Fruit fly (Drosophila melanogaster) whole organism, embryonic: ENCODE data around the gene CG15728.

Experiments used
- Atf6 ChIP-seq: fragments of 200-800 bp; sonication (Bioruptor generic); IDR thresholded peaks from 2 replicates; pipeline ENCODE4 v1.3.6; 2022; ENCODE audit warnings: missing biosample characterization, missing genetic modification characterization
- BEAF-32 ChIP-seq: fragments of 200-800 bp; sonication (Bioruptor generic); optimal IDR thresholded peaks from 3 replicates; lab custom pipeline; 2017; ENCODE audit warnings: missing biosample characterization, missing genetic modification characterization, mild to moderate bottlenecking, moderate library complexity, missing genetic modification reagents
- CG10147 ChIP-seq: fragments of 200-800 bp; sonication (Bioruptor generic); optimal IDR thresholded peaks from 2 replicates; lab custom pipeline; 2019; ENCODE audit warnings: missing biosample characterization, mild to moderate bottlenecking, missing genetic modification characterization, moderate library complexity
- CG10209 ChIP-seq: fragments of 200-800 bp; sonication (Bioruptor generic); optimal IDR thresholded peaks from 3 replicates; lab custom pipeline; 2017; ENCODE audit warnings: missing biosample characterization, mild to moderate bottlenecking, missing genetic modification characterization, missing genetic modification reagents
- CG1024 ChIP-seq: fragments of 200-800 bp; sonication (Bioruptor generic); IDR thresholded peaks from 2 replicates; pipeline ENCODE4 v1.3.6; 2022; ENCODE audit warnings: missing biosample characterization, missing genetic modification characterization
- CG10267 ChIP-seq: fragments of 200-800 bp; sonication (Bioruptor generic); optimal IDR thresholded peaks from 2 replicates; lab custom pipeline; 2018; ENCODE audit warnings: missing biosample characterization, mild to moderate bottlenecking, missing genetic modification characterization, moderate library complexity
- CG12071 ChIP-seq: fragments of 200-800 bp; sonication (Bioruptor generic); optimal IDR thresholded peaks from 3 replicates; lab custom pipeline; 2018; ENCODE audit warnings: missing biosample characterization, mild to moderate bottlenecking, missing genetic modification characterization
- CG13775 ChIP-seq: fragments of 200-800 bp; sonication (Bioruptor generic); optimal IDR thresholded peaks from 3 replicates; lab custom pipeline; 2017; ENCODE audit warnings: missing biosample characterization, mild to moderate bottlenecking, missing genetic modification characterization
- CG14014 ChIP-seq: fragments of 200-800 bp; sonication (Bioruptor generic); IDR thresholded peaks from 2 replicates; pipeline ENCODE4 v1.3.6; 2022; ENCODE audit warnings: missing biosample characterization, missing genetic modification characterization
- CG14710 ChIP-seq: fragments of 200-800 bp; sonication (Bioruptor generic); optimal IDR thresholded peaks from 3 replicates; lab custom pipeline; 2019; ENCODE audit warnings: missing biosample characterization, mild to moderate bottlenecking, missing genetic modification characterization, moderate library complexity
- CG17361 ChIP-seq: fragments of 200-800 bp; sonication (Bioruptor generic); IDR thresholded peaks from 3 replicates; pipeline ENCODE4 v1.3.6; 2022; ENCODE audit warnings: missing biosample characterization, missing genetic modification characterization
- CG17829 ChIP-seq: fragments of 200-800 bp; optimal IDR thresholded peaks from 2 replicates; lab custom pipeline; 2019; ENCODE audit warnings: missing biosample characterization, mild to moderate bottlenecking, missing genetic modification characterization, moderate library complexity
- CG2120 ChIP-seq: fragments of 200-800 bp; sonication (Bioruptor generic); optimal IDR thresholded peaks from 3 replicates; lab custom pipeline; 2016; ENCODE audit warnings: missing biosample characterization, missing genetic modification characterization
- CG3726 ChIP-seq: fragments of 200-800 bp; sonication (Bioruptor generic); IDR thresholded peaks from 3 replicates; pipeline ENCODE4, ENCODE4 v1.3.6; 2022; ENCODE audit warnings: missing biosample characterization, missing genetic modification characterization
- CG3838 ChIP-seq: fragments of 200-800 bp; sonication (Bioruptor generic); optimal IDR thresholded peaks from 3 replicates; lab custom pipeline; 2016; ENCODE audit warnings: missing biosample characterization, missing genetic modification characterization
- CG3847 ChIP-seq: fragments of 200-800 bp; sonication (Bioruptor generic); IDR thresholded peaks from 2 replicates; pipeline ENCODE4 v1.3.6; 2022; ENCODE audit warnings: missing biosample characterization, missing genetic modification characterization
- CG6791 ChIP-seq: fragments of 200-800 bp; sonication (Bioruptor generic); IDR thresholded peaks from 3 replicates; pipeline ENCODE4 v1.3.6; 2022; ENCODE audit warnings: missing biosample characterization, missing genetic modification characterization; ENCODE audit not compliant: partially characterized antibody
- CG8924 ChIP-seq: fragments of 200-800 bp; optimal IDR thresholded peaks from 3 replicates; lab custom pipeline; 2019; ENCODE audit warnings: missing biosample characterization, mild to moderate bottlenecking, missing genetic modification characterization, moderate library complexity
- CTCF ChIP-seq: fragments of 200-800 bp; sonication (Bioruptor generic); optimal IDR thresholded peaks from 2 replicates; lab custom pipeline; 2017; ENCODE audit warnings: missing biosample characterization, mild to moderate bottlenecking, missing genetic modification characterization, moderate library complexity
- E2f2 ChIP-seq: fragments of 200-800 bp; sonication (Bioruptor generic); IDR thresholded peaks from 2 replicates; pipeline ENCODE4 v1.3.6; 2022; ENCODE audit warnings: missing biosample characterization, missing genetic modification characterization
- Ets97D ChIP-seq: fragments of 200-800 bp; sonication (Bioruptor generic); optimal IDR thresholded peaks from 3 replicates; lab custom pipeline; 2016; ENCODE audit warnings: missing biosample characterization, missing genetic modification characterization
- HLH54F ChIP-seq: fragments of 200-800 bp; sonication (Bioruptor generic); optimal IDR thresholded peaks from 3 replicates; lab custom pipeline; 2016; ENCODE audit warnings: missing biosample characterization, missing genetic modification characterization
- HLHmδ ChIP-seq: fragments of 200-800 bp; sonication (Bioruptor generic); optimal IDR thresholded peaks from 2 replicates; lab custom pipeline; 2018; ENCODE audit warnings: missing biosample characterization, mild to moderate bottlenecking, missing genetic modification characterization, moderate library complexity
- MESR4 ChIP-seq: fragments of 200-800 bp; sonication (Bioruptor generic); optimal IDR thresholded peaks from 2 replicates; lab custom pipeline; 2018; ENCODE audit warnings: missing biosample characterization, mild to moderate bottlenecking, missing genetic modification characterization, moderate library complexity
- MTF-1 ChIP-seq: fragments of 200-800 bp; sonication (Bioruptor generic); optimal IDR thresholded peaks from 2 replicates; lab custom pipeline; 2018; ENCODE audit warnings: missing biosample characterization, mild to moderate bottlenecking, missing genetic modification characterization, borderline replicate concordance
- Myb ChIP-seq: fragments of 200-800 bp; sonication (Bioruptor generic); optimal IDR thresholded peaks from 2 replicates; lab custom pipeline; 2016; ENCODE audit warnings: missing biosample characterization, missing genetic modification characterization
- NC2β ChIP-seq: fragments of 200-800 bp; sonication (Bioruptor generic); optimal IDR thresholded peaks from 2 replicates; lab custom pipeline; 2016; ENCODE audit warnings: missing biosample characterization, missing genetic modification characterization
- Ravus ChIP-seq: fragments of 200-800 bp; sonication (Bioruptor generic); IDR thresholded peaks from 2 replicates; pipeline ENCODE4 v1.3.6; 2022; ENCODE audit warnings: missing biosample characterization, missing genetic modification characterization
- Rfx ChIP-seq: fragments of 200-800 bp; sonication (Bioruptor generic); IDR thresholded peaks from 2 replicates; pipeline ENCODE4 v1.3.6; 2022; ENCODE audit warnings: missing biosample characterization, missing genetic modification characterization
- Trl ChIP-seq, 3 experiments: fragments of >200 bp in 2 of 3; fragments of 200-800 bp in 1 of 3; sonication (Bioruptor generic) in 1 of 3; optimal IDR thresholded peaks; 2 replicates in 1 of 3; 3 replicates in 2 of 3; lab custom pipeline; 2016 to 2017; ENCODE audit warnings: missing biosample characterization in 1 of 3, missing genetic modification characterization in 1 of 3
- bbx ChIP-seq: fragments of 200-800 bp; sonication (Bioruptor generic); IDR thresholded peaks from 2 replicates; pipeline ENCODE4 v1.3.6; 2022; ENCODE audit warnings: missing biosample characterization, missing genetic modification characterization; ENCODE audit not compliant: partially characterized antibody
- bsh ChIP-seq, 2 experiments: fragments of 200-800 bp; sonication (Bioruptor generic); optimal IDR thresholded peaks; 2 replicates each; lab custom pipeline; 2017 to 2018; ENCODE audit warnings: mild to moderate bottlenecking in 2 of 2, missing biosample characterization in 2 of 2, missing genetic modification characterization in 2 of 2, moderate library complexity in 1 of 2
- chinmo ChIP-seq: fragments of 200-800 bp; sonication (Bioruptor generic); IDR thresholded peaks from 4 replicates; pipeline ENCODE4 v1.3.6; 2022; ENCODE audit warnings: missing biosample characterization, missing genetic modification characterization; ENCODE audit not compliant: partially characterized antibody
- eyg ChIP-seq: fragments of 200-800 bp; sonication (Bioruptor generic); optimal IDR thresholded peaks from 3 replicates; lab custom pipeline; 2016; ENCODE audit warnings: missing biosample characterization, missing genetic modification characterization
- gfzf ChIP-seq: fragments of 200-800 bp; sonication (Bioruptor generic); optimal IDR thresholded peaks from 2 replicates; lab custom pipeline; 2016; ENCODE audit warnings: missing biosample characterization, mild to moderate bottlenecking, missing genetic modification characterization, moderate library complexity
- lab ChIP-seq: fragments of 200-800 bp; sonication (Bioruptor generic); optimal IDR thresholded peaks from 3 replicates; lab custom pipeline; 2017; ENCODE audit warnings: missing biosample characterization, missing genetic modification characterization, mild to moderate bottlenecking, moderate library complexity, missing genetic modification reagents
- mam ChIP-seq: fragments of 200-800 bp; sonication (Bioruptor generic); optimal IDR thresholded peaks from 3 replicates; lab custom pipeline; 2016; ENCODE audit warnings: missing biosample characterization, missing genetic modification characterization
- nom ChIP-seq: fragments of 200-800 bp; sonication (Bioruptor generic); optimal IDR thresholded peaks from 2 replicates; lab custom pipeline; 2017; ENCODE audit warnings: missing biosample characterization, missing genetic modification characterization, mild to moderate bottlenecking, moderate library complexity, missing genetic modification reagents
- org-1 ChIP-seq: fragments of 200-800 bp; sonication (Bioruptor generic); optimal IDR thresholded peaks from 2 replicates; lab custom pipeline; 2017; ENCODE audit warnings: missing biosample characterization, missing genetic modification characterization
- p53 ChIP-seq: fragments of 200-800 bp; sonication (Bioruptor generic); optimal IDR thresholded peaks from 2 replicates; lab custom pipeline; 2016; ENCODE audit warnings: missing biosample characterization, missing genetic modification characterization
- pita ChIP-seq: fragments of 200-800 bp; sonication (Bioruptor generic); optimal IDR thresholded peaks from 2 replicates; lab custom pipeline; 2017; ENCODE audit warnings: missing biosample characterization, mild to moderate bottlenecking, missing genetic modification characterization
- row ChIP-seq: fragments of 200-800 bp; sonication (Bioruptor generic); IDR thresholded peaks from 3 replicates; pipeline ENCODE4 v1.3.6; 2022; ENCODE audit warnings: missing biosample characterization, missing genetic modification characterization
- scrt ChIP-seq: fragments of 200-800 bp; sonication (Bioruptor generic); optimal IDR thresholded peaks from 2 replicates; lab custom pipeline; 2018; ENCODE audit warnings: missing biosample characterization, mild to moderate bottlenecking, missing genetic modification characterization, moderate library complexity
- sd ChIP-seq: fragments of 200-800 bp; sonication (Bioruptor generic); optimal IDR thresholded peaks from 3 replicates; lab custom pipeline; 2018; ENCODE audit warnings: missing biosample characterization, mild to moderate bottlenecking, missing genetic modification characterization, moderate library complexity
- sob ChIP-seq: fragments of 200-800 bp; sonication (Bioruptor generic); IDR thresholded peaks from 2 replicates; pipeline ENCODE4 v1.3.6; 2022; ENCODE audit warnings: missing biosample characterization, missing genetic modification characterization
- stc ChIP-seq: fragments of 200-800 bp; sonication (Bioruptor generic); IDR thresholded peaks from 2 replicates; pipeline ENCODE4 v1.3.6; 2022; ENCODE audit warnings: missing biosample characterization, missing genetic modification characterization
- sug ChIP-seq: fragments of 200-800 bp; optimal IDR thresholded peaks from 2 replicates; lab custom pipeline; 2019; ENCODE audit warnings: missing biosample characterization, mild to moderate bottlenecking, missing genetic modification characterization, moderate library complexity
- wek ChIP-seq: fragments of 200-800 bp; sonication (Bioruptor generic); optimal IDR thresholded peaks from 3 replicates; lab custom pipeline; 2018; ENCODE audit warnings: missing biosample characterization, mild to moderate bottlenecking, missing genetic modification characterization, moderate library complexity

CG15728 gene

dm6 chrX:12658999-12659560 lies 35.0 kb downstream of the CG15728 start, which contains the start of gene Tis11 (continued):
- no peak for TF ChIP-seq CG3726 (GFP tag; lab: Robert Waterston, UW)
- TF ChIP-seq nom (GFP tag; lab: Kevin White, UChicago), result peak; percentile 57
- TF ChIP-seq scrt (GFP tag; lab: Kevin White, UChicago), result no peak
- peak; percentile 65 for TF ChIP-seq BEAF-32 (GFP tag; lab: Kevin White, UChicago)
- peak; percentile 15; the same call in 1 of the 2 replicates for TF ChIP-seq CG14014 (GFP tag; lab: Robert Waterston, UW)
- TF ChIP-seq Myb (GFP tag; lab: Kevin White, UChicago), result peak; percentile 65
- TF ChIP-seq HLH54F (GFP tag; lab: Kevin White, UChicago), result peak; percentile 4
- peak; percentile 33 for TF ChIP-seq lab
- no peak for TF ChIP-seq Ravus (GFP tag; lab: Robert Waterston, UW)
- peak; percentile 75 for TF ChIP-seq Ets97D
- peak; percentile 70 for TF ChIP-seq CG3847
- TF ChIP-seq Trl (optimal IDR thresholded peaks at IDR 0.05; lab: Kevin White, UChicago), result peak in 1 of 2 experiments; percentile 4
- no peak for TF ChIP-seq Trl (GFP tag; optimal IDR thresholded peaks at IDR 0.05; lab: Kevin White, UChicago)
- TF ChIP-seq row (GFP tag; lab: Robert Waterston, UW), result 0 out of 3 replicates have a peak, but pooled peaks have one; percentile 30
- TF ChIP-seq NC2β (GFP tag; lab: Kevin White, UChicago), result no peak
- peak; percentile 25 for TF ChIP-seq CG17829 (tag; lab: Kevin White, UChicago)
- TF ChIP-seq eyg (GFP tag; lab: Kevin White, UChicago), result no peak
- peak in 1 of 2 experiments; percentile 30 for TF ChIP-seq bsh (GFP tag; optimal IDR thresholded peaks at IDR 0.05; lab: Kevin White, UChicago)
- peak; percentile 40 for TF ChIP-seq CG2120 (GFP tag; lab: Kevin White, UChicago)
- peak; percentile 20 for TF ChIP-seq sd
- TF ChIP-seq bbx (GFP tag; lab: Robert Waterston, UW), result peak; percentile 53; the same call in 1 of the 2 replicates
- TF ChIP-seq CG13775 (GFP tag; lab: Kevin White, UChicago), result peak; percentile 1
- TF ChIP-seq p53 (GFP tag; lab: Kevin White, UChicago), result peak; percentile 8
- TF ChIP-seq CG10267 (tag; lab: Kevin White, UChicago), result peak; percentile 60
- no peak; the same call in 1 of the 2 replicates for TF ChIP-seq stc (GFP tag; lab: Robert Waterston, UW)
- peak; percentile 10 for TF ChIP-seq CG10147 (GFP tag; lab: Kevin White, UChicago)
- peak; percentile 31 for TF ChIP-seq wek (GFP tag; lab: Kevin White, UChicago)
- peak; percentile 21; the same call in 1 of the 3 replicates for TF ChIP-seq CG6791 (GFP tag; lab: Robert Waterston, UW)
- TF ChIP-seq Rfx, result peak; percentile 39; the same call in 1 of the 2 replicates
- no peak for TF ChIP-seq CG17361 (GFP tag; lab: Robert Waterston, UW)
- TF ChIP-seq org-1 (GFP tag; lab: Kevin White, UChicago), result no peak
- TF ChIP-seq chinmo (GFP tag; lab: Robert Waterston, UW), result 0 out of 4 replicates have a peak, but pooled peaks have one; percentile 31
- TF ChIP-seq sob (GFP tag; lab: Robert Waterston, UW), result peak; percentile 35; the same call in 1 of the 2 replicates
- peak; percentile 71 for TF ChIP-seq CTCF
- peak; percentile 63 for TF ChIP-seq CG14710 (tag; lab: Kevin White, UChicago)
- TF ChIP-seq CG12071, result peak; percentile 18
- TF ChIP-seq E2f2, result peak; percentile 82
- TF ChIP-seq pita (GFP tag; lab: Kevin White, UChicago), result peak; percentile 77
- peak; percentile 96 for TF ChIP-seq gfzf (GFP tag; lab: Kevin White, UChicago)
- peak; percentile 25 for TF ChIP-seq mam (GFP tag; lab: Kevin White, UChicago)
- TF ChIP-seq CG1024 (GFP tag; lab: Robert Waterston, UW), result 0 out of 2 replicates have a peak, but pooled peaks have one; percentile 6
- peak; percentile 9 for TF ChIP-seq CG10209 (GFP tag; lab: Kevin White, UChicago)
- peak; percentile 19 for TF ChIP-seq CG8924 (tag; lab: Kevin White, UChicago)
- TF ChIP-seq sug (tag; lab: Kevin White, UChicago), result peak; percentile 18
- TF ChIP-seq MESR4 (GFP tag; lab: Kevin White, UChicago), result peak; percentile 15
- 0 out of 2 replicates have a peak, but pooled peaks have one; percentile 19 for TF ChIP-seq Atf6 (GFP tag; lab: Robert Waterston, UW)
- peak; percentile 45 for TF ChIP-seq MTF-1 (GFP tag; lab: Kevin White, UChicago)
- no peak for TF ChIP-seq CG3838 (GFP tag; lab: Kevin White, UChicago)
- TF ChIP-seq HLHmδ, result peak; percentile 66
